Fruit fly (Drosophila melanogaster) whole organism, embryonic: ENCODE results near the gene CG16998.

Experiments
- Aef1 ChIP-seq: fragments of 200-800 bp; sonication (Bioruptor generic); IDR thresholded peaks from 3 replicates; pipeline ENCODE4 v1.3.6; 2022; ENCODE audit warnings: missing biosample characterization, missing genetic modification characterization
- CG11456 ChIP-seq: fragments of 200-800 bp; sonication (Bioruptor generic); IDR thresholded peaks from 3 replicates; pipeline ENCODE4 v1.3.6; 2022; ENCODE audit warnings: missing biosample characterization, missing genetic modification characterization
- CG11695 ChIP-seq: fragments of 200-800 bp; sonication (Bioruptor generic); IDR thresholded peaks from 3 replicates; pipeline ENCODE4 v1.3.6; 2022; ENCODE audit warnings: missing biosample characterization, missing genetic modification characterization
- CG12299 ChIP-seq: fragments of 200-800 bp; sonication (Bioruptor generic); optimal IDR thresholded peaks from 2 replicates; lab custom pipeline; 2018; ENCODE audit warnings: missing biosample characterization, mild to moderate bottlenecking, missing genetic modification characterization
- CG14014 ChIP-seq: fragments of 200-800 bp; sonication (Bioruptor generic); IDR thresholded peaks from 2 replicates; pipeline ENCODE4 v1.3.6; 2022; ENCODE audit warnings: missing biosample characterization, missing genetic modification characterization
- CG14441 ChIP-seq: fragments of 200-800 bp; sonication (Bioruptor generic); IDR thresholded peaks from 2 replicates; pipeline ENCODE4 v1.3.6; 2022; ENCODE audit warnings: missing biosample characterization, missing genetic modification characterization
- CG15514 ChIP-seq: fragments of 200-800 bp; sonication (Bioruptor generic); optimal IDR thresholded peaks from 3 replicates; lab custom pipeline; 2017; ENCODE audit warnings: missing biosample characterization, missing genetic modification characterization, mild to moderate bottlenecking, moderate library complexity, missing genetic modification reagents
- CG1832 ChIP-seq: fragments of 200-800 bp; sonication (Bioruptor generic); optimal IDR thresholded peaks from 2 replicates; lab custom pipeline; 2017; ENCODE audit warnings: missing biosample characterization, mild to moderate bottlenecking, missing genetic modification characterization, inconsistent platforms
- CG2120 ChIP-seq: fragments of 200-800 bp; sonication (Bioruptor generic); optimal IDR thresholded peaks from 3 replicates; lab custom pipeline; 2016; ENCODE audit warnings: missing biosample characterization, missing genetic modification characterization
- CG2889 ChIP-seq: fragments of 200-800 bp; sonication (Bioruptor generic); IDR thresholded peaks from 3 replicates; pipeline ENCODE4 v1.3.6; 2022; ENCODE audit warnings: missing biosample characterization, missing genetic modification characterization
- CG3407 ChIP-seq: fragments of 200-800 bp; sonication (Bioruptor generic); optimal IDR thresholded peaks from 2 replicates; lab custom pipeline; 2018; ENCODE audit warnings: missing biosample characterization, mild to moderate bottlenecking, missing genetic modification characterization
- CG3838 ChIP-seq: fragments of 200-800 bp; sonication (Bioruptor generic); optimal IDR thresholded peaks from 3 replicates; lab custom pipeline; 2016; ENCODE audit warnings: missing biosample characterization, missing genetic modification characterization
- CG3995 ChIP-seq: fragments of 200-800 bp; sonication (Bioruptor generic); optimal IDR thresholded peaks from 3 replicates; lab custom pipeline; 2016; ENCODE audit warnings: missing biosample characterization, missing genetic modification characterization
- CG4360 ChIP-seq: fragments of 200-800 bp; sonication (Bioruptor generic); IDR thresholded peaks from 2 replicates; pipeline ENCODE4 v1.3.6; 2022; ENCODE audit warnings: missing biosample characterization, missing genetic modification characterization
- CG6791 ChIP-seq: fragments of 200-800 bp; sonication (Bioruptor generic); IDR thresholded peaks from 3 replicates; pipeline ENCODE4 v1.3.6; 2022; ENCODE audit warnings: missing biosample characterization, missing genetic modification characterization; ENCODE audit not compliant: partially characterized antibody
- CG7786 ChIP-seq: fragments of 200-800 bp; sonication (Bioruptor generic); optimal IDR thresholded peaks from 2 replicates; lab custom pipeline; 2016; ENCODE audit warnings: missing biosample characterization, missing genetic modification characterization
- CG7839 ChIP-seq: fragments of 200-800 bp; sonication (Bioruptor generic); optimal IDR thresholded peaks from 3 replicates; lab custom pipeline; 2018; ENCODE audit warnings: missing biosample characterization, mild to moderate bottlenecking, missing genetic modification characterization, moderate library complexity
- Drgx ChIP-seq: fragments of 200-800 bp; sonication (Bioruptor generic); IDR thresholded peaks from 2 replicates; pipeline ENCODE4 v1.3.6; 2022; ENCODE audit warnings: missing biosample characterization, missing genetic modification characterization
- Gug ChIP-seq: fragments of 200-800 bp; sonication (Bioruptor generic); IDR thresholded peaks from 4 replicates; pipeline ENCODE4 v1.3.6; 2022; ENCODE audit warnings: missing biosample characterization, missing genetic modification characterization
- H15 ChIP-seq: fragments of 200-800 bp; sonication (Bioruptor generic); IDR thresholded peaks from 3 replicates; pipeline ENCODE4 v1.3.6; 2022; ENCODE audit warnings: missing biosample characterization, missing genetic modification characterization
- H2.0 ChIP-seq: fragments of 200-800 bp; sonication (Bioruptor generic); IDR thresholded peaks from 2 replicates; pipeline ENCODE4 v1.3.6; 2022; ENCODE audit warnings: missing biosample characterization, missing genetic modification characterization
- Hr78 ChIP-seq, 2 experiments: fragments of 200-800 bp in 1 of 2; fragments of >200 bp in 1 of 2; sonication (Bioruptor generic) in 1 of 2; optimal IDR thresholded peaks; 2 replicates each; lab custom pipeline; 2017 to 2019; ENCODE audit warnings: missing biosample characterization in 2 of 2, missing genetic modification characterization in 2 of 2, mild to moderate bottlenecking in 1 of 2, moderate library complexity in 1 of 2
- Hsf ChIP-seq: fragments of 200-800 bp; sonication (Bioruptor generic); optimal IDR thresholded peaks from 3 replicates; lab custom pipeline; 2016; ENCODE audit warnings: missing biosample characterization, missing genetic modification characterization
- Lpt ChIP-seq: fragments of >200 bp; optimal IDR thresholded peaks from 2 replicates; lab custom pipeline; 2018; ENCODE audit warnings: missing biosample characterization, missing genetic modification characterization
- Med ChIP-seq: fragments of 200-800 bp; sonication (Bioruptor generic); peaks from one replicate; lab custom pipeline; 2016; ENCODE audit warnings: missing biosample characterization, missing genetic modification characterization, mild to moderate bottlenecking, inconsistent platforms, moderate library complexity
- Meics ChIP-seq: fragments of 200-800 bp; sonication (Bioruptor generic); optimal IDR thresholded peaks from 2 replicates; lab custom pipeline; 2017; ENCODE audit warnings: missing biosample characterization, mild to moderate bottlenecking, missing genetic modification characterization
- NC2β ChIP-seq: fragments of 200-800 bp; sonication (Bioruptor generic); optimal IDR thresholded peaks from 2 replicates; lab custom pipeline; 2016; ENCODE audit warnings: missing biosample characterization, missing genetic modification characterization
- NFAT ChIP-seq: fragments of 200-800 bp; sonication (Bioruptor generic); IDR thresholded peaks from 2 replicates; pipeline ENCODE4 v1.3.6; 2022; ENCODE audit warnings: missing biosample characterization, missing genetic modification characterization
- NfI ChIP-seq: fragments of 200-800 bp; sonication (Bioruptor generic); optimal IDR thresholded peaks from 3 replicates; lab custom pipeline; 2018; ENCODE audit warnings: missing biosample characterization, mild to moderate bottlenecking, missing genetic modification characterization, moderate library complexity
- Oli ChIP-seq: fragments of 200-800 bp; sonication (Bioruptor generic); optimal IDR thresholded peaks from 2 replicates; lab custom pipeline; 2018; ENCODE audit warnings: missing biosample characterization, mild to moderate bottlenecking, missing genetic modification characterization, moderate library complexity
- PHDP ChIP-seq: fragments of 200-800 bp; sonication (Bioruptor generic); optimal IDR thresholded peaks from 3 replicates; lab custom pipeline; 2018; ENCODE audit warnings: missing biosample characterization, mild to moderate bottlenecking, missing genetic modification characterization, moderate library complexity
- Pdp1 ChIP-seq, 2 experiments: fragments of 200-800 bp; sonication (Bioruptor generic); optimal IDR thresholded peaks; 3 replicates each; lab custom pipeline; 2016; ENCODE audit warnings: missing biosample characterization in 2 of 2, missing genetic modification characterization in 2 of 2, mild to moderate bottlenecking in 1 of 2, moderate library complexity in 1 of 2
- br ChIP-seq: fragments of >200 bp; optimal IDR thresholded peaks from 2 replicates; lab custom pipeline; 2017
- croc ChIP-seq: fragments of 200-800 bp; sonication (Bioruptor generic); conservative IDR thresholded peaks from 3 replicates; pipeline ENCODE4 v1.3.6; 2022; ENCODE audit warnings: missing biosample characterization, missing genetic modification characterization
- dpn ChIP-seq, 2 experiments: fragments of 200-800 bp; sonication (Bioruptor generic); optimal IDR thresholded peaks; 3 replicates each; lab custom pipeline; 2016; ENCODE audit warnings: missing biosample characterization in 2 of 2, missing genetic modification characterization in 2 of 2
- exex ChIP-seq: fragments of 200-800 bp; sonication (Bioruptor generic); optimal IDR thresholded peaks from 4 replicates; lab custom pipeline; 2018; ENCODE audit warnings: missing biosample characterization, mild to moderate bottlenecking, missing genetic modification characterization, moderate library complexity
- ftz-f1 ChIP-seq: fragments of 200-800 bp; sonication (Bioruptor generic); optimal IDR thresholded peaks from 2 replicates; lab custom pipeline; 2016; ENCODE audit warnings: missing biosample characterization, missing genetic modification characterization
- h ChIP-seq: fragments of >200 bp; optimal IDR thresholded peaks from 2 replicates; lab custom pipeline; 2017
- jing ChIP-seq: fragments of 200-800 bp; sonication (Bioruptor generic); optimal IDR thresholded peaks from 2 replicates; lab custom pipeline; 2018; ENCODE audit warnings: missing biosample characterization, mild to moderate bottlenecking, missing genetic modification characterization
- lab ChIP-seq: fragments of 200-800 bp; sonication (Bioruptor generic); optimal IDR thresholded peaks from 3 replicates; lab custom pipeline; 2017; ENCODE audit warnings: missing biosample characterization, missing genetic modification characterization, mild to moderate bottlenecking, moderate library complexity, missing genetic modification reagents
- otp ChIP-seq: fragments of 200-800 bp; sonication (Bioruptor generic); IDR thresholded peaks from 3 replicates; pipeline ENCODE4, ENCODE4 v1.3.6; 2022; ENCODE audit warnings: missing biosample characterization, missing genetic modification characterization
- pan ChIP-seq, 4 experiments: fragments of >200 bp in 3 of 4; fragments of 200-800 bp in 1 of 4; sonication (Bioruptor generic) in 1 of 4; optimal IDR thresholded peaks in 3 of 4; IDR thresholded peaks in 1 of 4; 2 replicates each; pipeline versions ENCODE4 v1.3.6 to Lab custom; 2017 to 2022; ENCODE audit warnings: missing biosample characterization in 2 of 4, missing genetic modification characterization in 2 of 4, mixed read lengths in 1 of 4
- phol ChIP-seq: fragments of 200-800 bp; sonication (Bioruptor generic); optimal IDR thresholded peaks from 3 replicates; lab custom pipeline; 2018; ENCODE audit warnings: missing biosample characterization, mild to moderate bottlenecking, missing genetic modification characterization, moderate library complexity
- shn ChIP-seq: fragments of 200-800 bp; sonication (Bioruptor generic); optimal IDR thresholded peaks from 3 replicates; lab custom pipeline; 2016; ENCODE audit warnings: missing biosample characterization, missing genetic modification characterization
- slbo ChIP-seq: fragments of 200-800 bp; sonication (Bioruptor generic); IDR thresholded peaks from 2 replicates; pipeline ENCODE4 v1.3.6; 2022; ENCODE audit warnings: missing biosample characterization, missing genetic modification characterization
- sqz ChIP-seq: fragments of 200-800 bp; sonication (Bioruptor generic); optimal IDR thresholded peaks from 3 replicates; lab custom pipeline; 2018; ENCODE audit warnings: missing biosample characterization, mild to moderate bottlenecking, missing genetic modification characterization
- trem ChIP-seq: fragments of 200-800 bp; optimal IDR thresholded peaks from 3 replicates; lab custom pipeline; 2019; ENCODE audit warnings: missing biosample characterization, mild to moderate bottlenecking, missing genetic modification characterization, moderate library complexity
- unpg ChIP-seq: fragments of 200-800 bp; sonication (Bioruptor generic); optimal IDR thresholded peaks from 3 replicates; lab custom pipeline; 2018; ENCODE audit warnings: missing biosample characterization, mild to moderate bottlenecking, missing genetic modification characterization, moderate library complexity

CG16998 gene

dm6 chr3L:7529081-7530021, 10.3 kb downstream of the CG16998 start (continued):
- TF ChIP-seq ftz-f1 (GFP tag; lab: Kevin White, UChicago): peak; percentile 73
- TF ChIP-seq H15: 0 out of 3 replicates have a peak, but pooled peaks have one; percentile 18
- no peak for TF ChIP-seq NC2β
- peak; percentile 2 for TF ChIP-seq CG7839
- TF ChIP-seq jing (GFP tag; lab: Kevin White, UChicago): no peak
- TF ChIP-seq CG7786: no peak
- TF ChIP-seq phol (tag; lab: Kevin White, UChicago): peak; percentile 2
- TF ChIP-seq CG1832: peak; percentile 15
- TF ChIP-seq CG11456 (GFP tag; lab: Robert Waterston, UW): no peak
- TF ChIP-seq Hr78 (GFP tag; optimal IDR thresholded peaks at IDR 0.05; lab: Kevin White, UChicago): no peak
- TF ChIP-seq sqz (GFP tag; lab: Kevin White, UChicago): peak; percentile 68
- no peak for TF ChIP-seq CG3838 (GFP tag; lab: Kevin White, UChicago)
- no peak for TF ChIP-seq h (lab: Kevin White, UChicago)
- TF ChIP-seq H2.0 (GFP tag; lab: Robert Waterston, UW): peak; percentile 24; the same call in 1 of the 2 replicates
- TF ChIP-seq CG4360: peak; percentile 81
- TF ChIP-seq shn (GFP tag; lab: Kevin White, UChicago): peak; percentile 39
- no peak for TF ChIP-seq Oli
- TF ChIP-seq lab: peak; percentile 55
- TF ChIP-seq exex (tag; lab: Kevin White, UChicago): peak; percentile 79
- peak; percentile 63 for TF ChIP-seq Drgx
- TF ChIP-seq pan (optimal IDR thresholded peaks at IDR 0.05; lab: Kevin White, UChicago): no peak
- TF ChIP-seq pan (GFP tag; optimal IDR thresholded peaks at IDR 0.05 in 1 of 2, IDR thresholded peaks at IDR 0.05 in 1 of 2): peak in 1 of 2 experiments; percentile 31
- peak in 1 of 2 experiments; percentile 14 for TF ChIP-seq Pdp1 (GFP tag; optimal IDR thresholded peaks at IDR 0.05; lab: Kevin White, UChicago)
- no peak for TF ChIP-seq br
- TF ChIP-seq unpg (GFP tag; lab: Kevin White, UChicago): peak; percentile 36
- peak; percentile 59 for TF ChIP-seq Meics (GFP tag; lab: Kevin White, UChicago)
- TF ChIP-seq trem (tag; lab: Kevin White, UChicago): no peak
- peak in 1 of 2 experiments; percentile 29 for TF ChIP-seq dpn (GFP tag; optimal IDR thresholded peaks at IDR 0.05; lab: Kevin White, UChicago)
- TF ChIP-seq CG2120 (GFP tag; lab: Kevin White, UChicago): peak; percentile 48
- TF ChIP-seq NfI (GFP tag; lab: Kevin White, UChicago): no peak
- peak; percentile 7 for TF ChIP-seq PHDP
- TF ChIP-seq Med (GFP tag; lab: Kevin White, UChicago): peak; percentile 79
- no peak for TF ChIP-seq CG3995 (GFP tag; lab: Kevin White, UChicago)
- no peak for TF ChIP-seq Aef1 (GFP tag; lab: Robert Waterston, UW)
- TF ChIP-seq CG12299 (tag; lab: Kevin White, UChicago): no peak
- TF ChIP-seq otp: 0 out of 3 replicates have a peak, but pooled peaks have one; percentile 43
- no peak; the same call in 2 of the 3 replicates for TF ChIP-seq CG11695
- peak; percentile 2 for TF ChIP-seq CG3407 (GFP tag; lab: Kevin White, UChicago)
- TF ChIP-seq croc: no peak
- peak; percentile 33; the same call in 2 of the 4 replicates for TF ChIP-seq Gug (GFP tag; lab: Robert Waterston, UW)
- TF ChIP-seq CG14014 (GFP tag; lab: Robert Waterston, UW): no peak
- TF ChIP-seq NFAT (GFP tag; lab: Robert Waterston, UW): 0 out of 2 replicates have a peak, but pooled peaks have one; percentile 5
- TF ChIP-seq CG15514 (GFP tag; lab: Kevin White, UChicago): peak; percentile 0
- TF ChIP-seq Hsf (GFP tag; lab: Kevin White, UChicago): no peak
- TF ChIP-seq slbo (GFP tag; lab: Robert Waterston, UW): peak; percentile 39; the same call in 1 of the 2 replicates
- TF ChIP-seq CG14441 (GFP tag; lab: Robert Waterston, UW): no peak
- no peak for TF ChIP-seq CG6791 (GFP tag; lab: Robert Waterston, UW)
- TF ChIP-seq Lpt: no peak
- TF ChIP-seq CG2889 (GFP tag; lab: Robert Waterston, UW): 0 out of 3 replicates have a peak, but pooled peaks have one; percentile 17
